Worm (Caenorhabditis elegans): Measurements from ENCODE around the gene R102.11.
A peak's percentile ranks its signal among the peaks of the same experiment; 100 is the strongest.

DNA sequence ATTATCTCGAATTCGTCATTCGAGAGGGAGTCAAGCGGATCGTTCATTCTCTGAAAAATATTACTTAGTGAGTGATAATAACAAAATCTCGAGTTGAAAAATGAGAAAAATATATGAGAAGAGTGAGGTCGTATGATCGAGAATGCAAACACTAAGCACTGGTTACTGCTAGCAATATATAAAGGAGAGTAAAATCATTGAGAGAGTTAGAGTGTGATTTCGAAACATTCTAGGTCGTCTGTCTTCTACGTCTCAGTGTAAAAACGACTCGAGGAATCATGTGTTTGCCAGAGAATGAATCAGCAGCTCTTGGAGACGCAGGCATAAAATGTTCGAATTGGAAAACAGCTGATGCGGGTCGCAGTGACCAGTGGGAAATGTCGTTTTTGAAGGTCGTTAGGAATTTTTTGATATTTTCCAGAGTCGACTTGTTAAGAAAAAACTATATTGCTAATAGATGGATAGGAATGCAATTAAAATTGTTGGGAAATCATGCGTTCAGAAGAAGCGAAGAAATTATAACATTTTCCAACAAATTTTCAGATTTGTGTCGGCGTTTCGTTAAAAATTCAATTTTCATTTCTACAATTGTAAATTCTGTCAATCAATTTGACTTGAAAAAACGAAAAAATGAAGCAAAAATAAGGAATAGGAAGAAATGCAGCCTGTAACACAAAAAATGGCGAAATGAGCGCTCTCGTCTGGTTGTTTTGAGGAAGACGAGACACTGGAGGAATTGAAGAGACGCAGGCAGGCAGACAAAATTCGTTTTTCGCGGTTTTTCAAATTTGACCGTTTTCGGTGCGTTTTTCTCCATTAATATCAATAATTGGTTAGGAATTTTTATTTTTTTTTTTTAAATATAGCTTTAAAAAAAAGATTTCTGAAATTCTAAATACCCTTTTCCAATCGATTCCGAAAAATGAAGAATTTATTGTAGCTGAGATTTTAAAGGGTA is 2.3 kb downstream of the R102.11 start, which contains the start of gene allo-1:
- TF ChIP-seq unc-62 (GFP tag; optimal IDR thresholded peaks at IDR 0.05) (no peak), ces-1 (GFP tag; optimal IDR thresholded peaks at IDR 0.05) (no peak), elt-1 (tag; optimal IDR thresholded peaks at IDR 0.05; ENCODE audit: borderline replicate concordance, insufficient read depth) (no peak), ztf-11 (tag; optimal IDR thresholded peaks at IDR 0.05) (no peak), lsy-2 (tag; optimal IDR thresholded peaks at IDR 0.05) (peak; percentile 10), pha-4 (tag; optimal IDR thresholded peaks at IDR 0.05) (no peak)
